Worm (Caenorhabditis elegans) whole organism, midembryonic: ENCODE results near the gene T24D5.2.

Experiments
- T22C8.4 ChIP-seq: fragments of 200-800 bp; sonication (Bioruptor generic); IDR thresholded peaks from 2 replicates; pipeline ENCODE4 v1.3.6; 2022; ENCODE audit warnings: missing genetic modification characterization, missing compliant biosample characterization
- flt-1 ChIP-seq: fragments of 200-800 bp; sonication (Bioruptor generic); IDR thresholded peaks from 2 replicates; pipeline ENCODE4 v1.3.6; 2022; ENCODE audit warnings: missing genetic modification characterization, missing compliant biosample characterization
- tab-1 ChIP-seq: fragments of 200-800 bp; sonication (Bioruptor generic); IDR thresholded peaks from 2 replicates; pipeline ENCODE4 v1.3.6; 2022; ENCODE audit warnings: missing genetic modification characterization, missing compliant biosample characterization

- no peak for TF ChIP-seq flt-1 (GFP tag; lab: Robert Waterston, UW)
- no peak for TF ChIP-seq tab-1
- TF ChIP-seq T22C8.4 (GFP tag; lab: Robert Waterston, UW) = no peak
Measured at ce11 chrX:12583497-12583896, 2.8 kb downstream of the T24D5.2 start.
